Fruit fly (Drosophila melanogaster): Measurements from ENCODE around the gene Kots.

Gene Kots

dm6 chr3R:13978078-13978559, 14.1 kb upstream of the Kots start (continued):
- TF ChIP-seq CG11093 (GFP tag; IDR thresholded peaks at IDR 0.05) (no peak), onecut (GFP tag; IDR thresholded peaks at IDR 0.05) (0 out of 2 replicates have a peak, but pooled peaks have one; percentile 12), jing (GFP tag; optimal IDR thresholded peaks at IDR 0.05) (no peak), nau (GFP tag; optimal IDR thresholded peaks at IDR 0.05) (peak; percentile 90), dmrt11E (tag; optimal IDR thresholded peaks at IDR 0.05) (no peak), sna (GFP tag; IDR thresholded peaks at IDR 0.05; ENCODE audit: partially characterized antibody) (0 out of 2 replicates have a peak, but pooled peaks have one; percentile 35), odd (GFP tag; optimal IDR thresholded peaks at IDR 0.05) (no peak), Hr78 (GFP tag; optimal IDR thresholded peaks at IDR 0.05) (peak in 1 of 2 experiments; percentile 96), CG32532 (GFP tag; IDR thresholded peaks at IDR 0.05) (no peak), Side (GFP tag; optimal IDR thresholded peaks at IDR 0.05) (no peak), CG12769 (tag; optimal IDR thresholded peaks at IDR 0.05) (peak; percentile 27), CG8290 (GFP tag; optimal IDR thresholded peaks at IDR 0.05) (no peak), CG8290 (tag; optimal IDR thresholded peaks at IDR 0.05) (peak in 1 of 2 experiments; percentile 36), Xrp1 (GFP tag; IDR thresholded peaks at IDR 0.05) (0 out of 2 replicates have a peak, but pooled peaks have one; percentile 12), Mrtf (GFP tag; IDR thresholded peaks at IDR 0.05) (no peak), CG11504 (tag; optimal IDR thresholded peaks at IDR 0.05) (peak; percentile 74), CG4328 (GFP tag; optimal IDR thresholded peaks at IDR 0.05) (no peak), CG9727 (GFP tag; optimal IDR thresholded peaks at IDR 0.05) (no peak), ttk (GFP tag; IDR thresholded peaks at IDR 0.05) (peak; percentile 63; the same call in 1 of the 2 replicates), Drgx (GFP tag; IDR thresholded peaks at IDR 0.05) (no peak), Adf1 (GFP tag; IDR thresholded peaks at IDR 0.05) (no peak), Nf-YC (tag; optimal IDR thresholded peaks at IDR 0.05) (peak; percentile 15), Doc2 (GFP tag; IDR thresholded peaks at IDR 0.05) (no peak), Atf3 (GFP tag; optimal IDR thresholded peaks at IDR 0.05) (no peak), Fer1 (GFP tag; optimal IDR thresholded peaks at IDR 0.05) (no peak), CG4707 (GFP tag; optimal IDR thresholded peaks at IDR 0.05) (no peak), ara (GFP tag; IDR thresholded peaks at IDR 0.05) (no peak), pros (GFP tag; optimal IDR thresholded peaks at IDR 0.05) (peak; percentile 52), ci (GFP tag; IDR thresholded peaks at IDR 0.05) (peak; percentile 52; the same call in 1 of the 3 replicates), CG2129 (GFP tag; IDR thresholded peaks at IDR 0.05; ENCODE audit: partially characterized antibody) (no peak), CG1792 (GFP tag; optimal IDR thresholded peaks at IDR 0.05) (no peak), pb (GFP tag; optimal IDR thresholded peaks at IDR 0.05) (no peak), CG17186 (GFP tag; optimal IDR thresholded peaks at IDR 0.05) (no peak), Hr51 (GFP tag; optimal IDR thresholded peaks at IDR 0.05) (no peak), sens (GFP tag) (peak; percentile 87), Hand (GFP tag; optimal IDR thresholded peaks at IDR 0.05) (no peak), bigmax (GFP tag; optimal IDR thresholded peaks at IDR 0.05) (peak; percentile 92), sd (tag; optimal IDR thresholded peaks at IDR 0.05) (peak; percentile 26)

- TF ChIP-seq CG34224 (GFP tag; IDR thresholded peaks at IDR 0.05; ENCODE audit: partially characterized antibody) (0 out of 3 replicates have a peak, but pooled peaks have one; percentile 20), CG2199 (GFP tag; IDR thresholded peaks at IDR 0.05) (peak; percentile 88; the same call in 2 of the 3 replicates), CG8944 (GFP tag; optimal IDR thresholded peaks at IDR 0.05) (no peak), Pdp1 (GFP tag; optimal IDR thresholded peaks at IDR 0.05) (peak in 1 of 2 experiments; percentile 30), CG11504 (tag; optimal IDR thresholded peaks at IDR 0.05) (peak; percentile 98), CG11247 (GFP tag; IDR thresholded peaks at IDR 0.05) (no peak), Adf1 (GFP tag; IDR thresholded peaks at IDR 0.05) (peak; percentile 14; the same call in 1 of the 2 replicates), onecut (GFP tag; IDR thresholded peaks at IDR 0.05) (peak; percentile 51; the same call in 1 of the 2 replicates), sisA (GFP tag; IDR thresholded peaks at IDR 0.05) (no peak), Med (GFP tag) (peak; percentile 52), sens (GFP tag) (peak; percentile 78), sens-2 (GFP tag; IDR thresholded peaks at IDR 0.05) (0 out of 2 replicates have a peak, but pooled peaks have one; percentile 29), CG6854 (GFP tag; optimal IDR thresholded peaks at IDR 0.05) (no peak), eve (GFP tag; optimal IDR thresholded peaks at IDR 0.05) (peak in 1 of 2 experiments; percentile 19), chinmo (GFP tag; IDR thresholded peaks at IDR 0.05; ENCODE audit: partially characterized antibody) (0 out of 4 replicates have a peak, but pooled peaks have one; percentile 52)
Measured at dm6 chr3R:13977126-13977991, 13.4 kb upstream of the Kots start.
